Worm (Caenorhabditis elegans): ENCODE results near the gene F46F3.3.

ce11 chrV:11667176-11667575, at the start of gene F46F3.3:
- no peak for TF ChIP-seq ces-1 (GFP tag; optimal IDR thresholded peaks at IDR 0.05)
- TF ChIP-seq flh-1 (GFP tag; optimal IDR thresholded peaks at IDR 0.05), result no peak
- no peak for TF ChIP-seq sptf-1 (tag; optimal IDR thresholded peaks at IDR 0.05)
- no peak for TF ChIP-seq ztf-11 (tag; optimal IDR thresholded peaks at IDR 0.05)
- no peak for TF ChIP-seq unc-39 (tag; optimal IDR thresholded peaks at IDR 0.05)
- TF ChIP-seq nhr-12 (tag; optimal IDR thresholded peaks at IDR 0.05), result no peak
- TF ChIP-seq nhr-237 (tag; optimal IDR thresholded peaks at IDR 0.05), result no peak
- TF ChIP-seq lsy-2 (tag; optimal IDR thresholded peaks at IDR 0.05), result no peak
- no peak for TF ChIP-seq ham-2 (GFP tag; optimal IDR thresholded peaks at IDR 0.05)
- TF ChIP-seq unc-62 (GFP tag; optimal IDR thresholded peaks at IDR 0.05), result no peak
- TF ChIP-seq mep-1 (tag; optimal IDR thresholded peaks at IDR 0.05), result no peak
- TF ChIP-seq lin-13 (tag; optimal IDR thresholded peaks at IDR 0.05), result no peak
- no peak for TF ChIP-seq mab-5 (tag; optimal IDR thresholded peaks at IDR 0.05)
- TF ChIP-seq nhr-76 (tag; optimal IDR thresholded peaks at IDR 0.05), result no peak

Data from whole organism, mixed stage, embryonic.